Worm (Caenorhabditis elegans) whole organism, L4/young adult: ENCODE measurements around the gene F28F5.6.

ENCODE experiments used
- W03F9.2 ChIP-seq: fragments of 150-350 bp; optimal IDR thresholded peaks from 2 replicates; lab custom pipeline; 2014; ENCODE audit warnings: missing biosample characterization, missing genetic modification characterization
- dao-5 ChIP-seq: sonication (generic microtip); optimal IDR thresholded peaks from 2 replicates; lab custom pipeline; 2016; ENCODE audit warnings: missing genotype, missing genetic modification characterization, moderate library complexity, missing compliant biosample characterization

- no peak for TF ChIP-seq W03F9.2 (tag; lab: Kevin White, UChicago)
- no peak for TF ChIP-seq dao-5 (tag; lab: Kevin White, UChicago)
These were observed at the start of gene F28F5.6 for ce11 chrIII:6819322-6819901.
